Worm (Caenorhabditis elegans): ENCODE results near the gene rhgf-1.

The rhgf-1 gene

DNA sequence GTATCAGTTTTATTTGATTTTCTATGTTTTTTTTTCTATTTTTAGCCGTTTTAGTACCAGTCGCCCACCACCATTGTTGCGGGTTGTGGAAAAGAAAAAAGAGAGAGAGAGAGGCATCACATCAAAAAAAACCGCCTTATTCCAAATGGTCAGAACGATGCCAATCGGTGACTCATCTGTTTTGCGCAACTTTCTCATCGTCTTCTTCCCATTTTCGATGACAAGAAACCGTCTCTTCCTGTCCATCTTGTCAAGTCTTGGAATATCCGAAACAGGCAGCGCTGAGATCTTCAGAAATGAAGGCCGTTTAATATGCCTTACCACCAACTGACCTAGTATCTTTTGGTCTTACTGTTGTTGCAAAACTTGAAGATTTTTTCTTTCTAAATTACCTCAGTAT lies 25.2 kb downstream of the rhgf-1 start:
- no peak for TF ChIP-seq ztf-22 (GFP tag; optimal IDR thresholded peaks at IDR 0.05)
- TF ChIP-seq egl-44 (GFP tag; IDR thresholded peaks at IDR 0.05), result no peak
- TF ChIP-seq somi-1 (GFP tag; optimal IDR thresholded peaks at IDR 0.05), result no peak
- no peak for TF ChIP-seq nhr-179 (tag; optimal IDR thresholded peaks at IDR 0.05)
- no peak for TF ChIP-seq ccch-3 (GFP tag; optimal IDR thresholded peaks at IDR 0.05)
- TF ChIP-seq sea-2 (GFP tag; IDR thresholded peaks at IDR 0.05), result no peak
- TF ChIP-seq egrh-3 (GFP tag; IDR thresholded peaks at IDR 0.05), result no peak
- TF ChIP-seq F39B2.1 (GFP tag; IDR thresholded peaks at IDR 0.05), result no peak
- no peak for TF ChIP-seq nhr-80 (tag; optimal IDR thresholded peaks at IDR 0.05)
- TF ChIP-seq mxl-1 (tag; optimal IDR thresholded peaks at IDR 0.05), result no peak
- TF ChIP-seq dox-1 (GFP tag; IDR thresholded peaks at IDR 0.05), result no peak
- no peak for TF ChIP-seq F37B4.10 (GFP tag; IDR thresholded peaks at IDR 0.05)
- no peak for TF ChIP-seq hmg-20 (GFP tag; IDR thresholded peaks at IDR 0.05)
- TF ChIP-seq lag-1 (GFP tag; IDR thresholded peaks at IDR 0.05), result no peak

ce11 chrX:10684533-10684932 lies 27.1 kb downstream of the rhgf-1 start:
- no peak for TF ChIP-seq lsl-1 (GFP tag; optimal IDR thresholded peaks at IDR 0.05)
- peak; percentile 4 for TF ChIP-seq K12H6.12 (tag; optimal IDR thresholded peaks at IDR 0.05)
- peak; percentile 31 for TF ChIP-seq ztf-26 (tag; optimal IDR thresholded peaks at IDR 0.05)
- TF ChIP-seq nhr-179 (tag; optimal IDR thresholded peaks at IDR 0.05), result no peak
- 0 out of 2 replicates have a peak, but pooled peaks have one; percentile 41 for TF ChIP-seq dox-1 (GFP tag; IDR thresholded peaks at IDR 0.05)
- no peak for TF ChIP-seq ekl-4 (GFP tag; IDR thresholded peaks at IDR 0.05)
- TF ChIP-seq ztf-3 (GFP tag; optimal IDR thresholded peaks at IDR 0.05), result no peak
- peak; percentile 77 for TF ChIP-seq nhr-80 (tag; optimal IDR thresholded peaks at IDR 0.05)
- TF ChIP-seq lin-40 (tag; optimal IDR thresholded peaks at IDR 0.05), result peak; percentile 19
- no peak for TF ChIP-seq cebp-1 (GFP tag; IDR thresholded peaks at IDR 0.05)
- peak; percentile 50 for TF ChIP-seq cebp-1 (tag; optimal IDR thresholded peaks at IDR 0.05)
- no peak for TF ChIP-seq mes-4 (tag; optimal IDR thresholded peaks at IDR 0.05)
- TF ChIP-seq ceh-27 (GFP tag; optimal IDR thresholded peaks at IDR 0.05), result peak; percentile 2
- no peak for TF ChIP-seq snpc-1.1 (tag; optimal IDR thresholded peaks at IDR 0.05; ENCODE audit: insufficient read depth)
- TF ChIP-seq somi-1 (GFP tag; optimal IDR thresholded peaks at IDR 0.05), result peak; percentile 35
- TF ChIP-seq T07F8.4 (tag; optimal IDR thresholded peaks at IDR 0.05), result no peak
- no peak for TF ChIP-seq sptf-2 (GFP tag; optimal IDR thresholded peaks at IDR 0.05)
- no peak for TF ChIP-seq nhr-27 (tag; optimal IDR thresholded peaks at IDR 0.05)
- no peak for TF ChIP-seq tbp1 (GFP tag; optimal IDR thresholded peaks at IDR 0.05)
- no peak for TF ChIP-seq snpc-3.4 (tag; optimal IDR thresholded peaks at IDR 0.05)
- TF ChIP-seq B0035.1 (tag; optimal IDR thresholded peaks at IDR 0.05), result no peak
- TF ChIP-seq Y53F4B.3 (GFP tag; IDR thresholded peaks at IDR 0.05), result no peak
- TF ChIP-seq F23B12.7 (tag; optimal IDR thresholded peaks at IDR 0.05; ENCODE audit: insufficient read depth), result peak; percentile 43
- peak; percentile 57 for TF ChIP-seq attf-5 (GFP tag; optimal IDR thresholded peaks at IDR 0.05)
- TF ChIP-seq tbx-9 (tag; optimal IDR thresholded peaks at IDR 0.05; ENCODE audit: borderline replicate concordance), result no peak

- no peak for TF ChIP-seq xnd-1 (tag; optimal IDR thresholded peaks at IDR 0.05)
- TF ChIP-seq fkh-3 (tag; optimal IDR thresholded peaks at IDR 0.05), result no peak
- no peak for TF ChIP-seq Y67H2A.10 (GFP tag; conservative IDR thresholded peaks at IDR 0.05)
- TF ChIP-seq him-1 (tag; optimal IDR thresholded peaks at IDR 0.05), result no peak
- TF ChIP-seq hmg-20 (GFP tag; IDR thresholded peaks at IDR 0.05), result no peak
- TF ChIP-seq sptf-2 (GFP tag; optimal IDR thresholded peaks at IDR 0.05), result no peak
- TF ChIP-seq lin-54 (GFP tag; optimal IDR thresholded peaks at IDR 0.05), result no peak
- TF ChIP-seq dpl-1 (GFP tag; optimal IDR thresholded peaks at IDR 0.05), result no peak
- no peak for TF ChIP-seq egrh-3 (GFP tag; IDR thresholded peaks at IDR 0.05)
- no peak for TF ChIP-seq snpc-1.3 (tag; optimal IDR thresholded peaks at IDR 0.05; ENCODE audit: insufficient read depth)
- TF ChIP-seq unc-130 (GFP tag; optimal IDR thresholded peaks at IDR 0.05), result no peak
- no peak for TF ChIP-seq ztf-25 (GFP tag; IDR thresholded peaks at IDR 0.05)
Measured at ce11 chrX:10681698-10682097, 30.0 kb downstream of the rhgf-1 start, which contains the start of gene phf-31. Gene phf-31 (plus strand): TSS chrX:10681998.
